Fruit fly (Drosophila melanogaster) whole organism, pupa: ENCODE results near the gene TSG101.

Source experiments
- CG10348 ChIP-seq: fragments of 200-800 bp; sonication (Bioruptor generic); IDR thresholded peaks from 2 replicates; pipeline ENCODE4 v1.3.6; 2022; ENCODE audit warnings: missing biosample characterization, missing genetic modification characterization
- CG12605 ChIP-seq: fragments of 200-800 bp; sonication (Bioruptor generic); IDR thresholded peaks from 2 replicates; pipeline ENCODE4 v1.3.6; 2022; ENCODE audit warnings: missing biosample characterization, missing genetic modification characterization
- CG17806 ChIP-seq: fragments of 200-800 bp; sonication (Bioruptor generic); optimal IDR thresholded peaks from 2 replicates; lab custom pipeline; 2018; ENCODE audit warnings: missing biosample characterization, mild to moderate bottlenecking, missing genetic modification characterization, moderate library complexity
- CG8301 ChIP-seq: fragments of 200-800 bp; sonication (Bioruptor generic); optimal IDR thresholded peaks from 2 replicates; lab custom pipeline; 2018; ENCODE audit warnings: missing biosample characterization, mild to moderate bottlenecking, missing genetic modification characterization
- CG9948 ChIP-seq: fragments of 200-800 bp; sonication (Bioruptor generic); optimal IDR thresholded peaks from 2 replicates; lab custom pipeline; 2018; ENCODE audit warnings: missing biosample characterization, mild to moderate bottlenecking, missing genetic modification characterization, moderate library complexity
- D1 ChIP-seq: fragments of 200-800 bp; sonication (Bioruptor generic); optimal IDR thresholded peaks from 2 replicates; lab custom pipeline; 2018; ENCODE audit warnings: missing biosample characterization, mild to moderate bottlenecking, missing genetic modification characterization, moderate library complexity
- EcR ChIP-seq: fragments of 200-800 bp; sonication (Bioruptor generic); optimal IDR thresholded peaks from 3 replicates; lab custom pipeline; 2019; ENCODE audit warnings: missing biosample characterization, missing genetic modification characterization, mild to moderate bottlenecking, moderate library complexity, missing genetic modification reagents
- Ets98B ChIP-seq: fragments of 200-800 bp; sonication (Bioruptor generic); IDR thresholded peaks from 2 replicates; pipeline ENCODE4 v1.3.6; 2022; ENCODE audit warnings: missing biosample characterization, missing genetic modification characterization
- Pif1B ChIP-seq: fragments of 200-800 bp; sonication (Bioruptor generic); optimal IDR thresholded peaks from 3 replicates; lab custom pipeline; 2016; ENCODE audit warnings: missing biosample characterization, missing genetic modification characterization
- Snoo ChIP-seq: fragments of 200-800 bp; sonication (Bioruptor generic); optimal IDR thresholded peaks from 3 replicates; lab custom pipeline; 2017; ENCODE audit warnings: missing biosample characterization, mild to moderate bottlenecking, missing genetic modification characterization, inconsistent platforms
- gl ChIP-seq: fragments of 200-800 bp; sonication (Bioruptor generic); optimal IDR thresholded peaks from 2 replicates; lab custom pipeline; 2018; ENCODE audit warnings: missing biosample characterization, mild to moderate bottlenecking, missing genetic modification characterization
- rn ChIP-seq: fragments of 200-800 bp; sonication (Bioruptor generic); IDR thresholded peaks from 2 replicates; pipeline ENCODE4 v1.3.6; 2022; ENCODE audit warnings: missing biosample characterization, missing genetic modification characterization

DNA sequence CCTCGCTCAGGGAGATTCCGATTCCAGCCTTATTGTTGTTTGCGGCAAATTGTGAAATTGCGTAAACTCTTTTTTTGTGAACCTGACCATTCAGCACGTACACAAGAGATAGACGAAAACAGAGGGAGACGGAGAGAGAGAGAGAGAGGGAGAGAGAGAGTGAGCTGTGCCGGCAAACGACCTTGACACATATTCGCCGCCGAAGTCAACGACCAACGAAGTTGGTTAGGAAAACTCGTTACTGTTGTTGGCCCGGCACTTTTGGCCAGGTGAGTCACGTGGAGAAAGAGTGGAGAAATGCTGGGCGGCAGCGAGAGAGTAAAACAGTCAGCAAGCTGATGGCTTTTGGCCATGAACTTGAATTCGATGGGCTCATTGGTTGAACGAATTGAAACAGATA is 12.1 kb upstream of the TSG101 start:
- TF ChIP-seq Snoo (tag; lab: Kevin White, UChicago) = no peak
- TF ChIP-seq Pif1B (GFP tag; lab: Kevin White, UChicago) = no peak
- TF ChIP-seq D1 (tag; lab: Kevin White, UChicago) = no peak
- no peak for TF ChIP-seq rn (GFP tag; lab: Robert Waterston, UW)
- TF ChIP-seq CG10348 (GFP tag; lab: Robert Waterston, UW) = no peak
- peak; percentile 69 for TF ChIP-seq EcR
- TF ChIP-seq CG9948 (tag; lab: Kevin White, UChicago) = no peak
- TF ChIP-seq CG17806 (tag; lab: Kevin White, UChicago) = no peak
- no peak for TF ChIP-seq CG8301 (tag; lab: Kevin White, UChicago)
- TF ChIP-seq Ets98B (GFP tag; lab: Robert Waterston, UW) = no peak
- no peak for TF ChIP-seq CG12605 (GFP tag; lab: Robert Waterston, UW)
- no peak for TF ChIP-seq gl (tag; lab: Kevin White, UChicago)
